Fruit fly (Drosophila melanogaster): ENCODE measurements around the gene btl.

The btl gene

dm6 chr3L:14053073-14053643, 22.4 kb upstream of the btl start, which contains the start of the genes CG13484 and Frl (continued):
- peak; percentile 2 for TF ChIP-seq CG7745 (tag; optimal IDR thresholded peaks at IDR 0.05)
- TF ChIP-seq gt (GFP tag; IDR thresholded peaks at IDR 0.05) = no peak
- no peak for TF ChIP-seq CG16863 (GFP tag; optimal IDR thresholded peaks at IDR 0.05)
- TF ChIP-seq CG9797 (GFP tag; optimal IDR thresholded peaks at IDR 0.05) = peak; percentile 100
- no peak for TF ChIP-seq CG7839 (tag; optimal IDR thresholded peaks at IDR 0.05)
- TF ChIP-seq CG7357 (GFP tag; IDR thresholded peaks at IDR 0.05) = no peak
- TF ChIP-seq CG11695 (GFP tag; IDR thresholded peaks at IDR 0.05) = no peak
- peak; percentile 9 for TF ChIP-seq hkb (optimal IDR thresholded peaks at IDR 0.05)
- peak; percentile 21; the same call in 1 of the 2 replicates for TF ChIP-seq hkb (GFP tag; IDR thresholded peaks at IDR 0.05)
- no peak for TF ChIP-seq mam (GFP tag; optimal IDR thresholded peaks at IDR 0.05)
- TF ChIP-seq shn (GFP tag; optimal IDR thresholded peaks at IDR 0.05) = no peak
- peak; percentile 29 for TF ChIP-seq CG6813 (GFP tag; optimal IDR thresholded peaks at IDR 0.05)
- TF ChIP-seq CG6175 (GFP tag; IDR thresholded peaks at IDR 0.05) = no peak
- peak; percentile 42 for TF ChIP-seq twi (tag; optimal IDR thresholded peaks at IDR 0.05)
- TF ChIP-seq CG4730 (GFP tag; IDR thresholded peaks at IDR 0.05) = no peak
- peak; percentile 43 for TF ChIP-seq Mes4 (GFP tag; optimal IDR thresholded peaks at IDR 0.05)
- no peak for TF ChIP-seq Poxn (GFP tag; IDR thresholded peaks at IDR 0.05)
- no peak for TF ChIP-seq CG11723 (GFP tag; optimal IDR thresholded peaks at IDR 0.05)
- TF ChIP-seq CG8281 (tag; optimal IDR thresholded peaks at IDR 0.05) = no peak
- peak; percentile 70 for TF ChIP-seq nmo (GFP tag; optimal IDR thresholded peaks at IDR 0.05)
- no peak for TF ChIP-seq Mrtf (GFP tag; IDR thresholded peaks at IDR 0.05)
- peak; percentile 25; the same call in 1 of the 2 replicates for TF ChIP-seq Drgx (GFP tag; IDR thresholded peaks at IDR 0.05)
- peak; percentile 81 for TF ChIP-seq chm (GFP tag; IDR thresholded peaks at IDR 0.05)
- peak; percentile 14 for TF ChIP-seq caup (GFP tag; optimal IDR thresholded peaks at IDR 0.05; ENCODE audit: severe bottlenecking)
- no peak for TF ChIP-seq dmrt99B (tag; optimal IDR thresholded peaks at IDR 0.05)
- no peak for TF ChIP-seq CG8089 (GFP tag; optimal IDR thresholded peaks at IDR 0.05)
- peak; percentile 59 for TF ChIP-seq Mad (GFP tag; optimal IDR thresholded peaks at IDR 0.05)
- TF ChIP-seq Hr51 (GFP tag; optimal IDR thresholded peaks at IDR 0.05) = peak in 1 of 2 experiments; percentile 16
- TF ChIP-seq ATbp (GFP tag; optimal IDR thresholded peaks at IDR 0.05) = no peak
- peak; percentile 96 for TF ChIP-seq Lhr (GFP tag; optimal IDR thresholded peaks at IDR 0.05)
- no peak for TF ChIP-seq tap (tag; optimal IDR thresholded peaks at IDR 0.05)
- TF ChIP-seq vnd (GFP tag; IDR thresholded peaks at IDR 0.05; ENCODE audit: partially characterized antibody) = no peak
- TF ChIP-seq Six4 (GFP tag; optimal IDR thresholded peaks at IDR 0.05) = no peak
- no peak for TF ChIP-seq lilli (GFP tag; optimal IDR thresholded peaks at IDR 0.05)
- no peak for TF ChIP-seq CG10366 (GFP tag; IDR thresholded peaks at IDR 0.05)
- TF ChIP-seq Ptx1 (GFP tag; IDR thresholded peaks at IDR 0.05) = no peak
- TF ChIP-seq MBD-R2 (GFP tag; IDR thresholded peaks at IDR 0.05) = peak; percentile 97
- peak; percentile 53; the same call in 1 of the 3 replicates for TF ChIP-seq sr (GFP tag; IDR thresholded peaks at IDR 0.05)
- TF ChIP-seq CG16813 (GFP tag; IDR thresholded peaks at IDR 0.05; ENCODE audit: partially characterized antibody) = peak; percentile 46; the same call in 1 of the 3 replicates
- peak; percentile 69 for TF ChIP-seq CG15514 (GFP tag; optimal IDR thresholded peaks at IDR 0.05)
- no peak for TF ChIP-seq disco-r (GFP tag; optimal IDR thresholded peaks at IDR 0.05)
- TF ChIP-seq CG13424 (tag; optimal IDR thresholded peaks at IDR 0.05) = peak; percentile 34
- TF ChIP-seq Sry-β (GFP tag; optimal IDR thresholded peaks at IDR 0.05) = peak; percentile 1
- TF ChIP-seq CG15696 (tag; optimal IDR thresholded peaks at IDR 0.05) = peak; percentile 4
- peak; percentile 0 for TF ChIP-seq CG6683 (GFP tag; optimal IDR thresholded peaks at IDR 0.05)
- no peak for TF ChIP-seq gcm2 (GFP tag; optimal IDR thresholded peaks at IDR 0.05)
- TF ChIP-seq mld (GFP tag; IDR thresholded peaks at IDR 0.05; ENCODE audit: partially characterized antibody) = no peak
- TF ChIP-seq gro (GFP tag; optimal IDR thresholded peaks at IDR 0.05) = peak; percentile 26
- TF ChIP-seq tna (GFP tag; IDR thresholded peaks at IDR 0.05; ENCODE audit: partially characterized antibody) = 0 out of 2 replicates have a peak, but pooled peaks have one; percentile 29
